Worm (Caenorhabditis elegans): ENCODE measurements around the gene F59B1.10.

DNA sequence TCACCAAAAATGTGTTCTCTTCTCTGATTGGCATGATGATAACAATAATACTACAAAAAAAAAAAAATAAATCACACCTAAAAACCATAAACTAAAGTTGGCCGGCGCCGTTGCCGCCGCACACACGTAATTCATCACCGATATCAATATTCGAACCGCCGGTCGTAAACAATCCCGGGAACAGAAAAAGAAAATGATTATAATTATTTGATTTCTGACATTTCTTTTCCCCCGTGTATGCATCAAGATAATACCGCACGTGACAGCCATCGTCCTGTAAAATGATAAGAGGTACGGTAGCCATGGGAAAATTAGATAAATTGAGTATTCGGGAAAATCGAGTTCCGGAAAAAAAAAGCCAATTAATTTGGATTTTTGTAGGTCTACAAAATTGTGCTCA, 49.3 kb upstream of the F59B1.10 start:
- TF ChIP-seq elt-1 (tag; optimal IDR thresholded peaks at IDR 0.05) = no peak
- no peak for TF ChIP-seq ceh-16 (tag; optimal IDR thresholded peaks at IDR 0.05)
- TF ChIP-seq C34F6.9 (tag; optimal IDR thresholded peaks at IDR 0.05) = no peak
